Fruit fly (Drosophila melanogaster) whole organism, embryonic: ENCODE data around the gene CG18766.
A peak's percentile ranks its signal among the peaks of the same experiment; 100 is the strongest.

Source experiments
- ATbp ChIP-seq: fragments of 200-800 bp; sonication (Bioruptor generic); optimal IDR thresholded peaks from 2 replicates; lab custom pipeline; 2017; ENCODE audit warnings: missing biosample characterization, mild to moderate bottlenecking, missing genetic modification characterization, missing genetic modification reagents
- Adf1 ChIP-seq: fragments of 200-800 bp; sonication (Bioruptor generic); IDR thresholded peaks from 2 replicates; pipeline ENCODE4 v1.3.6; 2022; ENCODE audit warnings: missing biosample characterization, missing genetic modification characterization
- Atf6 ChIP-seq: fragments of 200-800 bp; sonication (Bioruptor generic); IDR thresholded peaks from 2 replicates; pipeline ENCODE4 v1.3.6; 2022; ENCODE audit warnings: missing biosample characterization, missing genetic modification characterization
- BtbVII ChIP-seq: fragments of 200-800 bp; sonication (Bioruptor generic); optimal IDR thresholded peaks from 3 replicates; lab custom pipeline; 2017; ENCODE audit warnings: missing biosample characterization, mild to moderate bottlenecking, missing genetic modification characterization
- C15 ChIP-seq: fragments of 200-800 bp; sonication (Bioruptor generic); IDR thresholded peaks from 3 replicates; pipeline ENCODE4 v1.3.6; 2022; ENCODE audit warnings: missing biosample characterization, missing genetic modification characterization
- CG10431 ChIP-seq: fragments of 200-800 bp; sonication (Bioruptor generic); optimal IDR thresholded peaks from 3 replicates; lab custom pipeline; 2018; ENCODE audit warnings: missing biosample characterization, mild to moderate bottlenecking, missing genetic modification characterization
- CG12071 ChIP-seq: fragments of 200-800 bp; sonication (Bioruptor generic); optimal IDR thresholded peaks from 3 replicates; lab custom pipeline; 2018; ENCODE audit warnings: missing biosample characterization, mild to moderate bottlenecking, missing genetic modification characterization
- CG13287 ChIP-seq: fragments of 200-800 bp; sonication (Bioruptor generic); IDR thresholded peaks from 2 replicates; pipeline ENCODE4 v1.3.6; 2022; ENCODE audit warnings: missing biosample characterization, missing genetic modification characterization; ENCODE audit not compliant: partially characterized antibody
- CG13424 ChIP-seq: fragments of 200-800 bp; sonication (Bioruptor generic); optimal IDR thresholded peaks from 2 replicates; lab custom pipeline; 2019; ENCODE audit warnings: missing biosample characterization, mild to moderate bottlenecking, missing genetic modification characterization, moderate library complexity
- CG14441 ChIP-seq: fragments of 200-800 bp; sonication (Bioruptor generic); IDR thresholded peaks from 2 replicates; pipeline ENCODE4 v1.3.6; 2022; ENCODE audit warnings: missing biosample characterization, missing genetic modification characterization
- CG14667 ChIP-seq: fragments of 200-800 bp; sonication (Bioruptor generic); IDR thresholded peaks from 2 replicates; pipeline ENCODE4 v1.3.6; 2022; ENCODE audit warnings: missing biosample characterization, missing genetic modification characterization
- CG15479 ChIP-seq: fragments of 200-800 bp; sonication (Bioruptor generic); optimal IDR thresholded peaks from 3 replicates; lab custom pipeline; 2019; ENCODE audit warnings: missing biosample characterization, mild to moderate bottlenecking, missing genetic modification characterization, moderate library complexity
- CG1603 ChIP-seq: fragments of 200-800 bp; sonication (Bioruptor generic); optimal IDR thresholded peaks from 2 replicates; lab custom pipeline; 2019; ENCODE audit warnings: missing biosample characterization, mild to moderate bottlenecking, missing genetic modification characterization, moderate library complexity
- CG1647 ChIP-seq: fragments of 200-800 bp; sonication (Bioruptor generic); optimal IDR thresholded peaks from 3 replicates; lab custom pipeline; 2016; ENCODE audit warnings: missing biosample characterization, missing genetic modification characterization
- CG3065 ChIP-seq: fragments of 200-800 bp; sonication (Bioruptor generic); optimal IDR thresholded peaks from 2 replicates; lab custom pipeline; 2016; ENCODE audit warnings: missing biosample characterization, missing genetic modification characterization
- CG32772 ChIP-seq: fragments of 200-800 bp; sonication (Bioruptor generic); IDR thresholded peaks from 2 replicates; pipeline ENCODE4 v1.3.6; 2022; ENCODE audit warnings: missing biosample characterization, missing genetic modification characterization
- CG3726 ChIP-seq: fragments of 200-800 bp; sonication (Bioruptor generic); IDR thresholded peaks from 3 replicates; pipeline ENCODE4, ENCODE4 v1.3.6; 2022; ENCODE audit warnings: missing biosample characterization, missing genetic modification characterization
- CG4617 ChIP-seq: fragments of 200-800 bp; sonication (Bioruptor generic); optimal IDR thresholded peaks from 3 replicates; lab custom pipeline; 2016; ENCODE audit warnings: missing biosample characterization, missing genetic modification characterization, borderline replicate concordance
- CG7271 ChIP-seq: fragments of 200-800 bp; sonication (Bioruptor generic); optimal IDR thresholded peaks from 2 replicates; lab custom pipeline; 2018; ENCODE audit warnings: missing biosample characterization, mild to moderate bottlenecking, missing genetic modification characterization, moderate library complexity
- CG7928 ChIP-seq: fragments of 200-800 bp; sonication (Bioruptor generic); optimal IDR thresholded peaks from 2 replicates; lab custom pipeline; 2017; ENCODE audit warnings: missing biosample characterization, mild to moderate bottlenecking, missing genetic modification characterization
- CG7987 ChIP-seq: fragments of 200-800 bp; sonication (Bioruptor generic); optimal IDR thresholded peaks from 2 replicates; lab custom pipeline; 2018; ENCODE audit warnings: missing biosample characterization, mild to moderate bottlenecking, missing genetic modification characterization, moderate library complexity
- CTCF ChIP-seq: fragments of 200-800 bp; sonication (Bioruptor generic); optimal IDR thresholded peaks from 2 replicates; lab custom pipeline; 2017; ENCODE audit warnings: missing biosample characterization, mild to moderate bottlenecking, missing genetic modification characterization, moderate library complexity
- CrebB ChIP-seq: fragments of 200-800 bp; sonication (Bioruptor generic); optimal IDR thresholded peaks from 3 replicates; lab custom pipeline; 2018; ENCODE audit warnings: missing biosample characterization, mild to moderate bottlenecking, missing genetic modification characterization
- Doc3 ChIP-seq: fragments of 200-800 bp; sonication (Bioruptor generic); IDR thresholded peaks from 3 replicates; pipeline ENCODE4 v1.3.6; 2022; ENCODE audit warnings: missing biosample characterization, missing genetic modification characterization; ENCODE audit not compliant: partially characterized antibody
- E2f2 ChIP-seq: fragments of 200-800 bp; sonication (Bioruptor generic); IDR thresholded peaks from 2 replicates; pipeline ENCODE4 v1.3.6; 2022; ENCODE audit warnings: missing biosample characterization, missing genetic modification characterization
- Ets65A ChIP-seq: fragments of 200-800 bp; sonication (Bioruptor generic); peaks from one replicate; lab custom pipeline; 2016; ENCODE audit warnings: missing biosample characterization, missing genetic modification characterization
- Fer3 ChIP-seq: fragments of 200-800 bp; sonication (Bioruptor generic); optimal IDR thresholded peaks from 2 replicates; lab custom pipeline; 2018; ENCODE audit warnings: missing biosample characterization, mild to moderate bottlenecking, missing genetic modification characterization, moderate library complexity
- H15 ChIP-seq: fragments of 200-800 bp; sonication (Bioruptor generic); IDR thresholded peaks from 3 replicates; pipeline ENCODE4 v1.3.6; 2022; ENCODE audit warnings: missing biosample characterization, missing genetic modification characterization
- Hr78 ChIP-seq, 2 experiments: fragments of 200-800 bp in 1 of 2; fragments of >200 bp in 1 of 2; sonication (Bioruptor generic) in 1 of 2; optimal IDR thresholded peaks; 2 replicates each; lab custom pipeline; 2017 to 2019; ENCODE audit warnings: missing biosample characterization in 2 of 2, missing genetic modification characterization in 2 of 2, mild to moderate bottlenecking in 1 of 2, moderate library complexity in 1 of 2
- Med ChIP-seq: fragments of 200-800 bp; sonication (Bioruptor generic); peaks from one replicate; lab custom pipeline; 2016; ENCODE audit warnings: missing biosample characterization, missing genetic modification characterization, mild to moderate bottlenecking, inconsistent platforms, moderate library complexity
- Nf-YC ChIP-seq: fragments of 200-800 bp; optimal IDR thresholded peaks from 3 replicates; lab custom pipeline; 2019; ENCODE audit warnings: missing biosample characterization, mild to moderate bottlenecking, missing genetic modification characterization, moderate library complexity
- Sin3A ChIP-seq: fragments of >200 bp; optimal IDR thresholded peaks from 2 replicates; lab custom pipeline; 2018
- Tbp ChIP-seq: fragments of >200 bp; optimal IDR thresholded peaks from 2 replicates; lab custom pipeline; 2018; ENCODE audit warnings: missing biosample characterization, missing genetic modification characterization
- Xrp1 ChIP-seq: fragments of 200-800 bp; sonication (Bioruptor generic); IDR thresholded peaks from 2 replicates; pipeline ENCODE4 v1.3.6; 2022; ENCODE audit warnings: missing biosample characterization, missing genetic modification characterization
- az2 ChIP-seq: fragments of 200-800 bp; sonication (Bioruptor generic); optimal IDR thresholded peaks from 3 replicates; lab custom pipeline; 2016; ENCODE audit warnings: missing biosample characterization, missing genetic modification characterization
- da ChIP-seq: fragments of 200-800 bp; sonication (Bioruptor generic); optimal IDR thresholded peaks from 2 replicates; lab custom pipeline; 2016; ENCODE audit warnings: missing biosample characterization, missing genetic modification characterization
- fru ChIP-seq: fragments of >200 bp; optimal IDR thresholded peaks from 2 replicates; lab custom pipeline; 2017
- fu2 ChIP-seq: fragments of 200-800 bp; sonication (Bioruptor generic); optimal IDR thresholded peaks from 2 replicates; lab custom pipeline; 2016; ENCODE audit warnings: missing biosample characterization, missing genetic modification characterization
- gt ChIP-seq: fragments of 200-800 bp; sonication (Bioruptor generic); IDR thresholded peaks from 2 replicates; pipeline ENCODE4 v1.3.6; 2022; ENCODE audit warnings: missing biosample characterization, missing genetic modification characterization
- jigr1 ChIP-seq: fragments of 200-800 bp; sonication (Bioruptor generic); IDR thresholded peaks from 3 replicates; pipeline ENCODE4 v1.3.6; 2022; ENCODE audit warnings: missing biosample characterization, missing genetic modification characterization
- maf-S ChIP-seq: fragments of 200-800 bp; sonication (Bioruptor generic); optimal IDR thresholded peaks from 2 replicates; lab custom pipeline; 2016; ENCODE audit warnings: missing biosample characterization, missing genetic modification characterization
- odd ChIP-seq: fragments of 200-800 bp; sonication (Bioruptor generic); optimal IDR thresholded peaks from 2 replicates; lab custom pipeline; 2017; ENCODE audit warnings: missing biosample characterization, mild to moderate bottlenecking, missing genetic modification characterization
- sens ChIP-seq: fragments of 200-800 bp; sonication (Bioruptor generic); peaks from one replicate; lab custom pipeline; 2016; ENCODE audit warnings: missing biosample characterization, missing genetic modification characterization
- sima ChIP-seq: fragments of 200-800 bp; sonication (Bioruptor generic); optimal IDR thresholded peaks from 2 replicates; lab custom pipeline; 2016; ENCODE audit warnings: missing biosample characterization, missing genetic modification characterization
- sqz ChIP-seq: fragments of 200-800 bp; sonication (Bioruptor generic); optimal IDR thresholded peaks from 3 replicates; lab custom pipeline; 2018; ENCODE audit warnings: missing biosample characterization, mild to moderate bottlenecking, missing genetic modification characterization
- sug ChIP-seq: fragments of 200-800 bp; optimal IDR thresholded peaks from 2 replicates; lab custom pipeline; 2019; ENCODE audit warnings: missing biosample characterization, mild to moderate bottlenecking, missing genetic modification characterization, moderate library complexity
- twi ChIP-seq: fragments of 200-800 bp; optimal IDR thresholded peaks from 2 replicates; lab custom pipeline; 2019; ENCODE audit warnings: missing biosample characterization, mild to moderate bottlenecking, missing genetic modification characterization, moderate library complexity
- wek ChIP-seq: fragments of 200-800 bp; sonication (Bioruptor generic); optimal IDR thresholded peaks from 3 replicates; lab custom pipeline; 2018; ENCODE audit warnings: missing biosample characterization, mild to moderate bottlenecking, missing genetic modification characterization, moderate library complexity
- yki ChIP-seq: fragments of >200 bp; optimal IDR thresholded peaks from 3 replicates; lab custom pipeline; 2018
- zen ChIP-seq: fragments of 200-800 bp; sonication (Bioruptor generic); optimal IDR thresholded peaks from 3 replicates; lab custom pipeline; 2018; ENCODE audit warnings: missing biosample characterization, mild to moderate bottlenecking, missing genetic modification characterization, moderate library complexity
- zen2 ChIP-seq: fragments of 200-800 bp; sonication (Bioruptor generic); IDR thresholded peaks from 3 replicates; pipeline ENCODE4 v1.3.6; 2022; ENCODE audit warnings: missing biosample characterization, missing genetic modification characterization; ENCODE audit not compliant: partially characterized antibody

CG18766 gene

dm6 chr3R:27253921-27254376, 8.9 kb upstream of the CG18766 start (continued):
- TF ChIP-seq CG13287 (GFP tag; lab: Robert Waterston, UW) (no peak), CTCF (GFP tag; lab: Kevin White, UChicago) (no peak), BtbVII (GFP tag; lab: Kevin White, UChicago) (no peak), Med (GFP tag; lab: Kevin White, UChicago) (peak; percentile 49), fu2 (GFP tag; lab: Kevin White, UChicago) (no peak), CrebB (tag; lab: Kevin White, UChicago) (no peak), sima (GFP tag; lab: Kevin White, UChicago) (no peak), wek (peak; percentile 22), CG15479 (peak; percentile 11), CG7928 (no peak), sug (tag; lab: Kevin White, UChicago) (peak; percentile 96), zen2 (GFP tag; lab: Robert Waterston, UW) (no peak), ATbp (GFP tag; lab: Kevin White, UChicago) (peak; percentile 61), Fer3 (tag; lab: Kevin White, UChicago) (no peak), jigr1 (GFP tag; lab: Robert Waterston, UW) (no peak), CG14441 (no peak), sens (GFP tag; lab: Kevin White, UChicago) (peak; percentile 79), CG4617 (no peak), odd (no peak)

dm6 chr3R:27253136-27253920, 8.3 kb upstream of the CG18766 start, which contains the start of gene pll:
pll (minus strand) TSS chr3R:27253182.
- TF ChIP-seq Nf-YC (tag; lab: Kevin White, UChicago) (peak; percentile 71), CG14667 (peak; percentile 90), sug (tag; lab: Kevin White, UChicago) (peak; percentile 56), Xrp1 (GFP tag; lab: Robert Waterston, UW) (peak; percentile 91), Sin3A (peak; percentile 91), gt (no peak), CG10431 (GFP tag; lab: Kevin White, UChicago) (no peak), H15 (peak; percentile 82), C15 (GFP tag; lab: Robert Waterston, UW) (0 out of 3 replicates have a peak, but pooled peaks have one; percentile 47), CG1603 (tag; lab: Kevin White, UChicago) (peak; percentile 71), CG7987 (GFP tag; lab: Kevin White, UChicago) (peak; percentile 32), twi (tag; lab: Kevin White, UChicago) (peak; percentile 42), CG12071 (GFP tag; lab: Kevin White, UChicago) (no peak), da (GFP tag; lab: Kevin White, UChicago) (no peak), fru (no peak), CG3065 (GFP tag; lab: Kevin White, UChicago) (peak; percentile 48), Ets65A (peak; percentile 96), E2f2 (GFP tag; lab: Robert Waterston, UW) (peak; percentile 74), CG3726 (GFP tag; lab: Robert Waterston, UW) (peak; percentile 79; the same call in 2 of the 3 replicates), CG1647 (GFP tag; lab: Kevin White, UChicago) (peak; percentile 32), sqz (no peak), Adf1 (GFP tag; lab: Robert Waterston, UW) (peak; percentile 67), Atf6 (GFP tag; lab: Robert Waterston, UW) (peak; percentile 87), maf-S (GFP tag; lab: Kevin White, UChicago) (peak; percentile 74), CG13424 (peak; percentile 84), CG32772 (GFP tag; lab: Robert Waterston, UW) (peak; percentile 89), zen (tag; lab: Kevin White, UChicago) (peak; percentile 82), Hr78 (GFP tag; optimal IDR thresholded peaks at IDR 0.05; lab: Kevin White, UChicago) (no peak), Doc3 (no peak), Tbp (GFP tag; lab: Kevin White, UChicago) (peak; percentile 69), az2 (GFP tag; lab: Kevin White, UChicago) (peak; percentile 85), CG7271 (peak; percentile 17), yki (no peak)
